Worm (Caenorhabditis elegans) whole organism, L1 larva: Measurements from ENCODE around the gene C05C10.2.
A peak's percentile ranks its signal among the peaks of the same experiment; 100 is the strongest.

Experiments used
- C16A3.4 ChIP-seq: fragments of 150-350 bp; optimal IDR thresholded peaks from 2 replicates; lab custom pipeline; 2014; ENCODE audit warnings: missing biosample characterization, missing genetic modification characterization
- alr-1 ChIP-seq: fragments of 200-800 bp; sonication (Bioruptor generic); optimal IDR thresholded peaks from 2 replicates; lab custom pipeline; 2018; ENCODE audit warnings: borderline replicate concordance, mild to moderate bottlenecking, missing genetic modification characterization, missing compliant biosample characterization
- blmp-1 ChIP-seq: fragments of 150-350 bp; optimal IDR thresholded peaks from 2 replicates; lab custom pipeline; 2014; ENCODE audit warnings: missing biosample characterization, missing genetic modification characterization
- ces-1 ChIP-seq: fragments of 150-350 bp; optimal IDR thresholded peaks from 2 replicates; lab custom pipeline; 2014; ENCODE audit warnings: missing biosample characterization, missing genetic modification reagents, missing genetic modification characterization
- dpl-1 ChIP-seq, 3 experiments: fragments of 150-350 bp in 2 of 3; sonication (generic microtip) in 1 of 3; optimal IDR thresholded peaks; 2 replicates each; lab custom pipeline; 2014 to 2017; ENCODE audit warnings: missing biosample characterization in 3 of 3, missing genetic modification characterization in 3 of 3, missing genetic modification reagents in 3 of 3
- dsc-1 ChIP-seq: sonication (generic microtip); optimal IDR thresholded peaks from 2 replicates; lab custom pipeline; 2016; ENCODE audit warnings: mild to moderate bottlenecking, missing genetic modification characterization, missing compliant biosample characterization
- efl-1 ChIP-seq, 4 experiments: fragments of 150-350 bp; optimal IDR thresholded peaks in 3 of 4; peaks in 1 of 4; 1 replicate in 1 of 4; 2 replicates in 3 of 4; lab custom pipeline; 2014; ENCODE audit warnings: missing biosample characterization in 2 of 4, missing genetic modification characterization in 2 of 4, missing genetic modification reagents in 2 of 4
- efl-3 ChIP-seq: fragments of 200-800 bp; sonication (Bioruptor generic); optimal IDR thresholded peaks from 2 replicates; lab custom pipeline; 2018; ENCODE audit warnings: mild to moderate bottlenecking, missing genetic modification characterization, missing compliant biosample characterization
- egl-13 ChIP-seq: sonication (generic microtip); optimal IDR thresholded peaks from 2 replicates; lab custom pipeline; 2016; ENCODE audit warnings: missing genotype, missing genetic modification reagents, missing genetic modification characterization, missing compliant biosample characterization
- egl-27 ChIP-seq, 2 experiments: fragments of 150-350 bp in 1 of 2; sonication (generic microtip); optimal IDR thresholded peaks; 3 replicates each; lab custom pipeline; 2017 to 2018; ENCODE audit warnings: missing biosample characterization in 2 of 2, missing genetic modification characterization in 2 of 2, missing genetic modification reagents in 2 of 2
- elt-2 ChIP-seq: sonication (generic microtip); optimal IDR thresholded peaks from 2 replicates; lab custom pipeline; 2016; ENCODE audit warnings: missing genetic modification characterization, mild to moderate bottlenecking, inconsistent platforms, missing compliant biosample characterization, missing genetic modification reagents
- fkh-4 ChIP-seq: sonication (generic microtip); optimal IDR thresholded peaks from 2 replicates; lab custom pipeline; 2016; ENCODE audit warnings: missing compliant biosample characterization, missing genetic modification characterization, borderline replicate concordance
- fkh-8 ChIP-seq: sonication (generic microtip); optimal IDR thresholded peaks from 2 replicates; lab custom pipeline; 2016; ENCODE audit warnings: mild to moderate bottlenecking, missing genetic modification characterization, missing compliant biosample characterization
- fos-1 ChIP-seq: fragments of 150-350 bp; optimal IDR thresholded peaks from 2 replicates; lab custom pipeline; 2014; ENCODE audit warnings: missing biosample characterization, missing genetic modification characterization
- grh-1 ChIP-seq: fragments of 200-800 bp; sonication (Bioruptor generic); IDR thresholded peaks from 2 replicates; pipeline ENCODE4 v1.3.6; 2022; ENCODE audit warnings: missing genetic modification reagents, missing genetic modification characterization, missing compliant biosample characterization
- hlh-4 ChIP-seq: sonication (generic microtip); optimal IDR thresholded peaks from 2 replicates; lab custom pipeline; 2016; ENCODE audit warnings: mild to moderate bottlenecking, missing genetic modification characterization, missing compliant biosample characterization
- hpl-2 ChIP-seq: fragments of 150-350 bp; optimal IDR thresholded peaks from 2 replicates; lab custom pipeline; 2014; ENCODE audit warnings: missing biosample characterization, missing genetic modification reagents, missing genetic modification characterization
- irx-1 ChIP-seq: sonication (generic microtip); optimal IDR thresholded peaks from 2 replicates; lab custom pipeline; 2016; ENCODE audit warnings: missing genetic modification characterization, missing compliant biosample characterization
- isw-1 ChIP-seq: fragments of 200-800 bp; sonication (Bioruptor generic); IDR thresholded peaks from 2 replicates; pipeline ENCODE4 v1.3.6; 2022; ENCODE audit warnings: missing genetic modification characterization, missing compliant biosample characterization
- lin-15B ChIP-seq: fragments of 150-350 bp; sonication (generic microtip); optimal IDR thresholded peaks from 3 replicates; lab custom pipeline; 2014; ENCODE audit warnings: missing biosample characterization, missing genetic modification characterization
- lin-35 ChIP-seq, 2 experiments: fragments of 150-350 bp; optimal IDR thresholded peaks; 2 replicates each; lab custom pipeline; 2014; ENCODE audit warnings: missing biosample characterization in 2 of 2, missing genetic modification characterization in 2 of 2, missing genetic modification reagents in 2 of 2
- lin-39 ChIP-seq: fragments of 150-350 bp; optimal IDR thresholded peaks from 2 replicates; lab custom pipeline; 2014; ENCODE audit warnings: missing biosample characterization, missing genetic modification reagents, missing genetic modification characterization
- mab-9 ChIP-seq: fragments of 200-800 bp; sonication (Bioruptor generic); IDR thresholded peaks from 2 replicates; pipeline ENCODE4 v1.3.6; 2022; ENCODE audit warnings: missing genetic modification reagents, missing genetic modification characterization, missing compliant biosample characterization
- mdl-1 ChIP-seq, 2 experiments: fragments of 150-350 bp; optimal IDR thresholded peaks; 2 replicates each; lab custom pipeline; 2014 to 2017; ENCODE audit warnings: missing biosample characterization in 2 of 2, missing genetic modification characterization in 2 of 2, inconsistent platforms in 1 of 2
- mef-2 ChIP-seq: fragments of 150-350 bp; optimal IDR thresholded peaks from 2 replicates; lab custom pipeline; 2014; ENCODE audit warnings: missing biosample characterization, missing genetic modification characterization
- nhr-11 ChIP-seq: fragments of 150-350 bp; optimal IDR thresholded peaks from 2 replicates; lab custom pipeline; 2014; ENCODE audit warnings: missing biosample characterization, missing genetic modification characterization
- nhr-12 ChIP-seq: sonication (generic microtip); optimal IDR thresholded peaks from 2 replicates; lab custom pipeline; 2017; ENCODE audit warnings: missing biosample characterization, missing genetic modification characterization
- nhr-20 ChIP-seq: sonication (generic microtip); optimal IDR thresholded peaks from 2 replicates; lab custom pipeline; 2016; ENCODE audit warnings: mild to moderate bottlenecking, missing genetic modification characterization, missing compliant biosample characterization
- nhr-237 ChIP-seq: fragments of 150-350 bp; optimal IDR thresholded peaks from 2 replicates; lab custom pipeline; 2014; ENCODE audit warnings: missing biosample characterization, missing genetic modification characterization
- nhr-28 ChIP-seq: fragments of 150-350 bp; optimal IDR thresholded peaks from 2 replicates; lab custom pipeline; 2014; ENCODE audit warnings: missing biosample characterization, missing genetic modification characterization
- nhr-47 ChIP-seq: sonication (generic microtip); optimal IDR thresholded peaks from 2 replicates; lab custom pipeline; 2016; ENCODE audit warnings: mild to moderate bottlenecking, missing genetic modification characterization, moderate library complexity, missing compliant biosample characterization
- nhr-71 ChIP-seq: sonication (generic microtip); optimal IDR thresholded peaks from 2 replicates; lab custom pipeline; 2016; ENCODE audit warnings: mild to moderate bottlenecking, missing genetic modification characterization, moderate library complexity, missing compliant biosample characterization
- nhr-84 ChIP-seq: sonication (generic microtip); optimal IDR thresholded peaks from 2 replicates; lab custom pipeline; 2017; ENCODE audit warnings: missing biosample characterization, missing genetic modification characterization
- pag-3 ChIP-seq: sonication (generic microtip); optimal IDR thresholded peaks from 2 replicates; lab custom pipeline; 2017; ENCODE audit warnings: missing genetic modification characterization, mild to moderate bottlenecking, missing compliant biosample characterization, antibody characterized with exemption, borderline replicate concordance; ENCODE audit not compliant: insufficient read depth
- pax-3 ChIP-seq: fragments of 200-800 bp; sonication (Bioruptor generic); optimal IDR thresholded peaks from 2 replicates; lab custom pipeline; 2018; ENCODE audit warnings: mild to moderate bottlenecking, missing genetic modification characterization, moderate library complexity, missing compliant biosample characterization
- pqm-1 ChIP-seq: sonication (generic microtip); optimal IDR thresholded peaks from 3 replicates; lab custom pipeline; 2017; ENCODE audit warnings: missing biosample characterization, missing genetic modification characterization
- snpc-4 ChIP-seq: fragments of 150-350 bp; optimal IDR thresholded peaks from 2 replicates; lab custom pipeline; 2014; ENCODE audit warnings: missing biosample characterization, missing genetic modification characterization
- unc-130 ChIP-seq: fragments of 150-350 bp; optimal IDR thresholded peaks from 2 replicates; lab custom pipeline; 2017; ENCODE audit warnings: missing biosample characterization, missing genetic modification characterization, inconsistent platforms
- unc-30 ChIP-seq: sonication (generic microtip); optimal IDR thresholded peaks from 2 replicates; lab custom pipeline; 2017; ENCODE audit warnings: missing biosample characterization, missing genetic modification characterization

Gene C05C10.2

DNA sequence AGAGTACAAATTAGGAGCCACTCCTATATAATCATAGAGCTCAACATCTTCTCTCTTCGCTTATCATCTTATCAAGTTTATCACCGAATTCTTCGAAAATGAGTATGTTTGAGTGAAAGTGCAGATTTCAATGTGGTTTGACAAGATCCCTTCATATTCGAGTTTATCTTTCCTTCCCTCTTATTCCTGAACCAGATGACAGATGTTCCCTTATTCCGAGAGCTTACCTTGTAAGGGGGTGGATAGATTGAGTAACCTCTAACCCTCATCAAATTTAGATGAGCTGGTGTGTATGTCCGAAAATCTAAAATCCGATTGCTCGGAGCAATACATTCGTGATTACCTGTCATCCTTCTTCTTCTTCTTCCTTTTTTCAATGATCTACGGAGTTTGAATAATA, 26.6 kb downstream of the C05C10.2 start:
- TF ChIP-seq grh-1 (GFP tag; lab: Robert Waterston, UW) (no peak), efl-3 (GFP tag; lab: Kevin White, UChicago) (no peak), efl-1 (optimal IDR thresholded peaks at IDR 0.05; lab: Kevin White, UChicago) (no peak), efl-1 (GFP tag; optimal IDR thresholded peaks at IDR 0.05 in 1 of 2; lab: Kevin White, UChicago) (no peak), nhr-84 (tag; lab: Kevin White, UChicago) (no peak), pag-3 (tag; lab: Kevin White, UChicago) (no peak), nhr-237 (tag; lab: Kevin White, UChicago) (no peak), egl-27 (tag; optimal IDR thresholded peaks at IDR 0.05; lab: Kevin White, UChicago) (no peak), nhr-47 (tag; lab: Kevin White, UChicago) (no peak)

DNA sequence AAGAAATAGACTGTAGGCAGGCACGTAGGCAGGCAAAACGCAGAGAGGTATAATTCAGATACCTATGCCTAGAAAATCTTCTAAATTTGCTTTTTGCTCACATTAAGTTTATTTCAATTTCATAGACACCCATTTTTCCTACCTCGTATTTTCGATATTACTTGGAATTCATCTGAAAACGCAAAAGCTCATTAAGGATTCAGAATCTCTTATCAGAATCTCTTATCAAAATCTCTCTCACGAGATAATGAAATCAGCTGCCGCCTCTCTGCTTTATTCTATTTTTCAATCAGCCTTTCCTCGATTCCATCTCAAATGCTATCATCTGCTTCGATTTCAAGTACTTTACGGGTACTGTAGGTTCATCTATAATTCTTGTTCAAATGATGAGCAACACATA, 29.8 kb downstream of the C05C10.2 start:
- TF ChIP-seq hlh-4 (peak; percentile 62), C16A3.4 (no peak), nhr-71 (tag; lab: Kevin White, UChicago) (peak; percentile 17), fkh-8 (tag; lab: Kevin White, UChicago) (peak; percentile 53), egl-27 (tag; optimal IDR thresholded peaks at IDR 0.05; lab: Kevin White, UChicago) (no peak), pqm-1 (no peak)

DNA sequence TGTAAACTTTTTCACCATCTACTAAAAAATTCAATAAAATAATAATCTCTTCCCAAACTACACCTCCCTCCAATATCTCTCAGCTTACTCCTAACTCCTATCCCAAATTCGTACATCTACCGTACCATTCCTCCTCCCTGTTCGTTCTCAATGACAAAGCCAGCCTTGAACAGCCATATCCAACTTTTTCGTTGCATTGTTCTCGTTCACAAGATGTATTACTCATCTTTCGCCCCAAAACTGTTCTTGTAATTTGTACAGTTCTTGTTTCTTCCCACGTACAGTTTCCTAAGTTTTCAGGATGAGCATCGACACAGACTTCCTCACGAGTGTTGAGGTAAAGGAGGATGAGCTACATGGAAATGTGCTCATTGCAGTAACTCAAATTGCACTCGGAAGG, 32.9 kb downstream of the C05C10.2 start, which contains the start of gene egl-43:
Gene egl-43 (plus strand): TSS at position 301 of the 400 bp plus-strand sequence.
- no peak for TF ChIP-seq nhr-12 (tag; lab: Kevin White, UChicago)
- no peak for TF ChIP-seq unc-130
- TF ChIP-seq mab-9 (GFP tag; lab: Robert Waterston, UW) = no peak
- TF ChIP-seq fkh-4 (tag; lab: Kevin White, UChicago) = no peak
- TF ChIP-seq snpc-4 = no peak
- no peak for TF ChIP-seq dpl-1 (GFP tag; optimal IDR thresholded peaks at IDR 0.05; lab: Kevin White, UChicago)
- TF ChIP-seq efl-3 (GFP tag; lab: Kevin White, UChicago) = no peak
- no peak for TF ChIP-seq irx-1 (tag; lab: Kevin White, UChicago)
- no peak for TF ChIP-seq isw-1 (GFP tag; lab: Robert Waterston, UW)
- no peak for TF ChIP-seq nhr-20 (tag; lab: Kevin White, UChicago)
- no peak for TF ChIP-seq lin-35 (GFP tag; optimal IDR thresholded peaks at IDR 0.05; lab: Kevin White, UChicago)
- TF ChIP-seq nhr-11 (tag; lab: Kevin White, UChicago) = no peak
- TF ChIP-seq unc-30 (tag; lab: Kevin White, UChicago) = no peak
- TF ChIP-seq elt-2 (tag; lab: Kevin White, UChicago) = no peak
- TF ChIP-seq hpl-2 (GFP tag; lab: Kevin White, UChicago) = no peak
- no peak for TF ChIP-seq C16A3.4

DNA sequence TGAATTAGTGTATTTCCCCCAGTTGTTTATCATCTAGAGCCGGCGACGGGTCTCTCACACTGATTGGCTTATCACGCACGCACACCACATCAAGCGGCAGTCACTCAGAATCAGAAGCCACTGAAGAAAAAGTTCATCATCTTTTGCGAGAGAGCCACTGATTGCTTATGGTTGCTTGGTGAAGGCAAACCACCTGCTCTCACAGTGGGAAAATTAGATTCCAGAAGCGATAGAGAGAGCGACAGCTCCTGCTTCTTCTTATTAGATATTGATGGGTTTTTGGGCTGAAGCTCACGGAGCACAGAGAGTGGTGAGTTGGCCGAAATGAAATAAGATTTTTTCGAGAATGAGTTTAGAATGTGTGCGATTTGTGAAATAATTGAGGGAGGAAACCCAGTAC, 34.1 kb downstream of the C05C10.2 start:
- TF ChIP-seq fkh-8 (tag; lab: Kevin White, UChicago) (peak; percentile 36), egl-13 (tag; lab: Kevin White, UChicago) (no peak)

DNA sequence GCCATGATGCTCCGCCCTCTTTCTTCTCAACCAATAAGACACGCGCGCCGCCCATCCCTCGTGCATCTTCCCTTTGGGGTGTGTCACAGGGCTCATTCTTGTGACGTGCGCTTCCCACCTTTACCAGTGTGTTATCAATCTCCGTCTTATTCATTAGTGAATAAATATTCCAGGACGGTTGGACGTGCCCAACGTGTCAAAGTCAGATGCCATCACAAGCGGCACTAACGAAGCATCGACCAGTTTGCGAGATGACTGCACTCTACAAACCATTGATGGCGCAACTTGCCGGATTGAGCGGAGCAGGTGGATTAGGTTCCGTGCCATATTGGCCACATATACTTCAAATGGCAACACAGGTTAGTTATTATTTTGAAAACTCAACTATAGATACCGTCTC, 38.1 kb downstream of the C05C10.2 start:
- TF ChIP-seq dsc-1 (tag; lab: Kevin White, UChicago) = no peak
- no peak for TF ChIP-seq lin-39 (tag; lab: Kevin White, UChicago)
- no peak for TF ChIP-seq alr-1
- TF ChIP-seq pax-3 (tag; lab: Kevin White, UChicago) = no peak
- TF ChIP-seq elt-2 (tag; lab: Kevin White, UChicago) = no peak
- TF ChIP-seq lin-15B (tag; lab: Kevin White, UChicago) = no peak
- no peak for TF ChIP-seq ces-1 (GFP tag; lab: Kevin White, UChicago)
- TF ChIP-seq mef-2 = no peak
- TF ChIP-seq nhr-12 (tag; lab: Kevin White, UChicago) = no peak
- TF ChIP-seq egl-27 (tag; optimal IDR thresholded peaks at IDR 0.05; lab: Kevin White, UChicago) = no peak
- TF ChIP-seq blmp-1 (tag; lab: Kevin White, UChicago) = no peak
- no peak for TF ChIP-seq fos-1 (tag; lab: Kevin White, UChicago)
- TF ChIP-seq unc-30 (tag; lab: Kevin White, UChicago) = no peak
- TF ChIP-seq mdl-1 (tag; optimal IDR thresholded peaks at IDR 0.05; lab: Kevin White, UChicago) = no peak
- no peak for TF ChIP-seq pqm-1
- no peak for TF ChIP-seq irx-1 (tag; lab: Kevin White, UChicago)
- no peak for TF ChIP-seq nhr-28 (tag; lab: Kevin White, UChicago)
